Fruit fly (Drosophila melanogaster): Measurements from ENCODE around the gene Sr-CIV.

DNA sequence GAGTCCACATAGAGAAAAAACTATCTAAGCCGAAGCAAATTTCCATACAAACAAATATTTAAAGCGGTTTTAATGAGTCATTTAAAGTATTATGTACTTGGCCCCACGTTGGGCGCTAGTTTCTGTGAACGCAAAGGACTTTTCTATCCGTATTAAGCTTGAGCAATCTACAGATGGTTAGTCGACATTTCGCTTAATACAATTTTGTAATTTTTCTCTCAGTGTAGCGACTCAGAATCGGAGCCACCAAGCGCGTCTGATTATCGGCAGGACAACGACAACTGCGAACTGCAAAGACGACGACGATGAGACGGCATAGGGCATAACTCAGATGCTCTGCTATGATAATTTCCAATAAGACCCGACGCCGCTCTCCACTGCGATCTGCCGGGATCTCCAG, 38.6 kb upstream of the Sr-CIV start:
- TF ChIP-seq CG8478 (optimal IDR thresholded peaks at IDR 0.05) (no peak), CTCF (optimal IDR thresholded peaks at IDR 0.05) (no peak)
